Fruit fly (Drosophila melanogaster): Measurements from ENCODE around the gene frm.

The frm gene

dm6 chr3L:5562584-5562983, 11.6 kb upstream of the frm start:
- TF ChIP-seq D1 (tag; optimal IDR thresholded peaks at IDR 0.05) (no peak), CG32121 (GFP tag; IDR thresholded peaks at IDR 0.05) (no peak)

- no peak for TF ChIP-seq CG13204 (GFP tag; optimal IDR thresholded peaks at IDR 0.05)
- TF ChIP-seq D1 (tag; optimal IDR thresholded peaks at IDR 0.05): no peak
- TF ChIP-seq Pif1A (GFP tag; optimal IDR thresholded peaks at IDR 0.05): no peak
- no peak for TF ChIP-seq CG9948 (tag; optimal IDR thresholded peaks at IDR 0.05)
- TF ChIP-seq rn (GFP tag; IDR thresholded peaks at IDR 0.05): no peak
- no peak for TF ChIP-seq CG8159 (tag; optimal IDR thresholded peaks at IDR 0.05)
- no peak for TF ChIP-seq Snoo (tag; optimal IDR thresholded peaks at IDR 0.05)
- no peak for TF ChIP-seq CG10348 (GFP tag; IDR thresholded peaks at IDR 0.05)
- TF ChIP-seq gl (tag; optimal IDR thresholded peaks at IDR 0.05): no peak
- no peak for TF ChIP-seq Ets98B (GFP tag; IDR thresholded peaks at IDR 0.05)
- no peak for TF ChIP-seq CG17806 (tag; optimal IDR thresholded peaks at IDR 0.05)
- TF ChIP-seq Pif1B (GFP tag; optimal IDR thresholded peaks at IDR 0.05): no peak
These were observed 10.4 kb upstream of the frm start, which contains the start of gene sinu for dm6 chr3L:5561341-5561740. Gene sinu, minus strand, starts transcription at chr3L:5561598.

- TF ChIP-seq CG14655 (GFP tag; optimal IDR thresholded peaks at IDR 0.05) (no peak), Snoo (tag; optimal IDR thresholded peaks at IDR 0.05) (no peak), EcR (GFP tag; optimal IDR thresholded peaks at IDR 0.05) (no peak), Pif1A (GFP tag; optimal IDR thresholded peaks at IDR 0.05) (no peak), Pif1B (GFP tag; optimal IDR thresholded peaks at IDR 0.05) (no peak), CG32121 (GFP tag; IDR thresholded peaks at IDR 0.05) (no peak), D1 (tag; optimal IDR thresholded peaks at IDR 0.05) (no peak), CG4496 (GFP tag; IDR thresholded peaks at IDR 0.05) (no peak), fd96Ca (GFP tag; IDR thresholded peaks at IDR 0.05) (no peak), rn (GFP tag; IDR thresholded peaks at IDR 0.05) (no peak), gl (tag; optimal IDR thresholded peaks at IDR 0.05) (no peak), CG8301 (tag; optimal IDR thresholded peaks at IDR 0.05) (no peak), CG8159 (tag; optimal IDR thresholded peaks at IDR 0.05) (no peak), CG10348 (GFP tag; IDR thresholded peaks at IDR 0.05) (no peak), CG17806 (tag; optimal IDR thresholded peaks at IDR 0.05) (no peak), CG15710 (tag; optimal IDR thresholded peaks at IDR 0.05) (no peak), CG13204 (GFP tag; optimal IDR thresholded peaks at IDR 0.05) (no peak)
These were observed 5.2 kb upstream of the frm start for dm6 chr3L:5556195-5556594.

dm6 chr3L:5554377-5554776, 3.4 kb upstream of the frm start:
- TF ChIP-seq CG10348 (GFP tag; IDR thresholded peaks at IDR 0.05): no peak
- TF ChIP-seq CG12605 (GFP tag; IDR thresholded peaks at IDR 0.05): no peak
- no peak for TF ChIP-seq Ets98B (GFP tag; IDR thresholded peaks at IDR 0.05)
- peak; percentile 48 for TF ChIP-seq CG15710 (tag; optimal IDR thresholded peaks at IDR 0.05)
- TF ChIP-seq CG14655 (GFP tag; optimal IDR thresholded peaks at IDR 0.05): no peak
- no peak; the same call in 1 of the 2 replicates for TF ChIP-seq CG32121 (GFP tag; IDR thresholded peaks at IDR 0.05)
- TF ChIP-seq CG34367 (tag; optimal IDR thresholded peaks at IDR 0.05): peak; percentile 1
- no peak for TF ChIP-seq rn (GFP tag; IDR thresholded peaks at IDR 0.05)
- no peak for TF ChIP-seq gl (tag; optimal IDR thresholded peaks at IDR 0.05)
- TF ChIP-seq CG13204 (GFP tag; optimal IDR thresholded peaks at IDR 0.05): no peak
- no peak for TF ChIP-seq Pif1A (GFP tag; optimal IDR thresholded peaks at IDR 0.05)
- peak; percentile 38 for TF ChIP-seq CG17806 (tag; optimal IDR thresholded peaks at IDR 0.05)
- no peak for TF ChIP-seq D1 (tag; optimal IDR thresholded peaks at IDR 0.05)
- no peak for TF ChIP-seq CG8301 (tag; optimal IDR thresholded peaks at IDR 0.05)
- peak; percentile 54 for TF ChIP-seq Snoo (tag; optimal IDR thresholded peaks at IDR 0.05)
- peak; percentile 27 for TF ChIP-seq CG9948 (tag; optimal IDR thresholded peaks at IDR 0.05)
- TF ChIP-seq CG4496 (GFP tag; IDR thresholded peaks at IDR 0.05): 0 out of 3 replicates have a peak, but pooled peaks have one; percentile 55
- peak; percentile 56 for TF ChIP-seq Pif1B (GFP tag; optimal IDR thresholded peaks at IDR 0.05)
- no peak for TF ChIP-seq CG8159 (tag; optimal IDR thresholded peaks at IDR 0.05)
- no peak for TF ChIP-seq fd96Ca (GFP tag; IDR thresholded peaks at IDR 0.05)
- TF ChIP-seq EcR (GFP tag; optimal IDR thresholded peaks at IDR 0.05): no peak

- peak; percentile 97 for TF ChIP-seq EcR (GFP tag; optimal IDR thresholded peaks at IDR 0.05)
- no peak for TF ChIP-seq gl (tag; optimal IDR thresholded peaks at IDR 0.05)
- no peak for TF ChIP-seq CG14655 (GFP tag; optimal IDR thresholded peaks at IDR 0.05)
These were observed 2.8 kb upstream of the frm start for dm6 chr3L:5553717-5554116.

dm6 chr3L:5548524-5549084, 2.4 kb downstream of the frm start:
- TF ChIP-seq CG32121 (GFP tag; IDR thresholded peaks at IDR 0.05): no peak
- TF ChIP-seq CG8159 (tag; optimal IDR thresholded peaks at IDR 0.05): no peak
- peak; percentile 91 for TF ChIP-seq EcR (GFP tag; optimal IDR thresholded peaks at IDR 0.05)
- no peak for TF ChIP-seq CG9948 (tag; optimal IDR thresholded peaks at IDR 0.05)

DNA sequence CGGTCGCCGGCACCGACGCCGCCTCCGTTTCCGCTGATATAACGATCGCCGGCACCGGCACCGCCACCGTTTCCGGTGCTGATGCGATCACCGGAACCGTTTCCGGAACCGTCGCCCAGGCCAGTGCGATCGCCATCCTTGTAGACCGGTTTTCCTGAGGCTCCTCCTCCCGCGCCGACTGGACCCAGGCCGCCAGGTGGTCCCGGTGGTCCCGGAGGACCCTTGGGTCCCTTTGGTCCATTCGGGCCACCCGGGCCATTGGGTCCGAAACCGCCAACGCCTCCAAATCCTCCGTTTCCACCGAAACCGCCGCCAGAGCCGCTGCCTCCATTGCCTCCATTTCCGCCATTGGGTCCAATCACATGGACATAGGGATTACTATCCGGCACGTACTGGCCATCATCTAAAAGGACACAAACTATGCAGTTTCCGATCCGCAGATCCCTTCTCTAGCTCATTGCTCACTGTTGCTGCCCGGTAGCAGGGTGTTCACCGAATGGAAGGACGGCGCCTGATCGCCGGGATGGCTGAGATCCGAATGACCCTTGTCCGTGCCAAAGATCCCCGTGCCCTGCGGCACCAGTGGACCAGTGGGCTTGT, 8.1 kb downstream of the frm start:
- TF ChIP-seq D1 (tag; optimal IDR thresholded peaks at IDR 0.05) (no peak), CG15710 (tag; optimal IDR thresholded peaks at IDR 0.05) (no peak), gl (tag; optimal IDR thresholded peaks at IDR 0.05) (no peak), CG9948 (tag; optimal IDR thresholded peaks at IDR 0.05) (no peak), CG8301 (tag; optimal IDR thresholded peaks at IDR 0.05) (no peak), CG14655 (GFP tag; optimal IDR thresholded peaks at IDR 0.05) (no peak), EcR (GFP tag; optimal IDR thresholded peaks at IDR 0.05) (no peak)
